Worm (Caenorhabditis elegans): ENCODE results near the gene nhr-214.
A peak's percentile ranks its signal among the peaks of the same experiment; 100 is the strongest.

The nhr-214 gene

DNA sequence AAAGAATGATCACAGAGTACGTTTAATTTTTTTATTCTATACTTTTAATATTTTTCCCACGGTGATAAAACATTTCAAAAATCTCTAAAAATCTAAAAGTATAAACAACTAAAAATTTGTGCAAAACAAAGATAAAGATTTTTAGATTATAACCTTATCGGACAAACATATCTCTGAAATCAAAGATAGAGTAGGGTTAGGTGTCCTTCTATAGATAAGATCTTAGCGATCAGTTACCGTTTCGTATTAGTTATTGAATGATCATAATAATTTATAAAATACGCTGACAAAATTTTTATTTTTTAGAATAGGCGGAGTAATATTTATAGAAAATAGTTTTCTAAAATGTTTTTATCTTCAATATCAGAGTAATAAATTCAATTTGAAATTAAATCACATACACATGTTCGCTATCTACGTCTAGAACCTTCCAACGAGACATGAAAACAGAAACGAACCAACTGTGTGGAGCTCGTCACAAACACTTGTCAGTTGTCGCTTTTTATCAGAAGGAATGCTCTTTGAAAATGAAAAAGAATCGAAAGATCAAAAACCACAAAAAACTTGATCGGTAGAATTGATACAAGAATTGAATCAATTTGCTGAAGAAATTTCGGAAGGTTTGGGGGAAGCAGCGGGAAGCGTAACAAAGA, 30.1 kb downstream of the nhr-214 start:
- TF ChIP-seq ceh-18 (tag; optimal IDR thresholded peaks at IDR 0.05) (peak; percentile 7), unc-55 (GFP tag; optimal IDR thresholded peaks at IDR 0.05) (peak; percentile 38), elt-2 (tag; optimal IDR thresholded peaks at IDR 0.05) (peak; percentile 89), C38D4.7 (GFP tag; optimal IDR thresholded peaks at IDR 0.05) (no peak), rnt-1 (tag; optimal IDR thresholded peaks at IDR 0.05) (peak; percentile 53)

DNA sequence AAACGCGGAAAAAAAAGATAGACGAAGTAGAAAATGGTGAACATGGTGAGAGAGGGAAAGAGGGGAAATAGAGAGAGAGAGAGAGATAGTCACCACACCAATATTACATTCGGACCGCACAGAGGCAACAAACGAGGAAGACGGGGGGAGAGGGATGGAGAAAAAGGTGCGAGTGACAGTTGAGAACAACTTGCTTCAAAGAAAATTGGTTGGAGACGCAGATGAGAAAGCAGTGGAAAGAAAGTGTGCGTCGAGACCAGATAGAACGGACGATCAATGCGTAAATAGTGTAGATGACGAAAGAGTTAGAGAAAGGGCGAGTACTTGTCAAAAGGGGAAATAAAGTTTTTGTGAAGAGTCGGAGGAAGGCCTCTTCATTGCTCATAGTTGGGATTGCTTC, 31.5 kb downstream of the nhr-214 start:
- peak; percentile 52 for TF ChIP-seq ceh-48 (tag; optimal IDR thresholded peaks at IDR 0.05)
- TF ChIP-seq nhr-232 (tag; optimal IDR thresholded peaks at IDR 0.05) = peak; percentile 3
- no peak for TF ChIP-seq T23F11.4 (GFP tag; optimal IDR thresholded peaks at IDR 0.05)
- no peak for TF ChIP-seq Y22D7AL.16 (tag; optimal IDR thresholded peaks at IDR 0.05)
- TF ChIP-seq hlh-30 (tag; optimal IDR thresholded peaks at IDR 0.05; ENCODE audit: insufficient read depth) = peak; percentile 48
- no peak for TF ChIP-seq odd-2 (tag; optimal IDR thresholded peaks at IDR 0.05)
- TF ChIP-seq unc-42 (tag; optimal IDR thresholded peaks at IDR 0.05) = peak; percentile 92
- no peak for TF ChIP-seq hlh-6 (tag; optimal IDR thresholded peaks at IDR 0.05)
- TF ChIP-seq lin-11 (tag; optimal IDR thresholded peaks at IDR 0.05) = no peak
- no peak for TF ChIP-seq pag-3 (tag; optimal IDR thresholded peaks at IDR 0.05; ENCODE audit: borderline replicate concordance)
- TF ChIP-seq hlh-8 (tag; optimal IDR thresholded peaks at IDR 0.05) = peak; percentile 56
- TF ChIP-seq mec-3 (tag; optimal IDR thresholded peaks at IDR 0.05; ENCODE audit: borderline replicate concordance) = no peak
- TF ChIP-seq sox-2 (GFP tag; IDR thresholded peaks at IDR 0.05) = peak; percentile 7; the same call in 1 of the 2 replicates
- TF ChIP-seq tbx-7 (tag; optimal IDR thresholded peaks at IDR 0.05) = no peak
- TF ChIP-seq fkh-10 (GFP tag; optimal IDR thresholded peaks at IDR 0.05) = no peak
- TF ChIP-seq pha-2 (tag; optimal IDR thresholded peaks at IDR 0.05) = peak; percentile 6
- no peak for TF ChIP-seq pax-1 (tag; optimal IDR thresholded peaks at IDR 0.05)
- no peak for TF ChIP-seq zip-5 (tag; optimal IDR thresholded peaks at IDR 0.05)
- peak; percentile 42 for TF ChIP-seq fkh-6 (tag; optimal IDR thresholded peaks at IDR 0.05)
- TF ChIP-seq ztf-16 (tag; optimal IDR thresholded peaks at IDR 0.05) = no peak
- peak; percentile 4 for TF ChIP-seq ceh-30 (tag; optimal IDR thresholded peaks at IDR 0.05)
- TF ChIP-seq unc-3 (GFP tag; conservative IDR thresholded peaks at IDR 0.05) = no peak
- no peak for TF ChIP-seq unc-3 (tag; optimal IDR thresholded peaks at IDR 0.05)
- TF ChIP-seq pha-4 (tag; optimal IDR thresholded peaks at IDR 0.05) = no peak
- no peak for TF ChIP-seq che-1 (tag; optimal IDR thresholded peaks at IDR 0.05)
- peak; percentile 34 for TF ChIP-seq F13H6.1 (tag; optimal IDR thresholded peaks at IDR 0.05)
- peak; percentile 1 for TF ChIP-seq ceh-22 (tag; optimal IDR thresholded peaks at IDR 0.05)
- peak; percentile 64 for TF ChIP-seq ceh-14 (tag; optimal IDR thresholded peaks at IDR 0.05)
- no peak for TF ChIP-seq gmeb-2 (tag; optimal IDR thresholded peaks at IDR 0.05)
- TF ChIP-seq rnt-1 (tag; optimal IDR thresholded peaks at IDR 0.05) = peak; percentile 46
- no peak for TF ChIP-seq ama-1 (optimal IDR thresholded peaks at IDR 0.05)
- peak; percentile 31 for TF ChIP-seq dmd-4 (tag; optimal IDR thresholded peaks at IDR 0.05; ENCODE audit: borderline replicate concordance)
- TF ChIP-seq ceh-34 (tag; optimal IDR thresholded peaks at IDR 0.05) = peak; percentile 71
- TF ChIP-seq sdc-2 (tag; optimal IDR thresholded peaks at IDR 0.05) = peak; percentile 75
- no peak for TF ChIP-seq hlh-15 (tag; optimal IDR thresholded peaks at IDR 0.05)
- no peak for TF ChIP-seq K02D7.2 (tag; optimal IDR thresholded peaks at IDR 0.05)
- no peak for TF ChIP-seq lim-6 (tag; optimal IDR thresholded peaks at IDR 0.05)
- TF ChIP-seq K09A11.1 (tag; optimal IDR thresholded peaks at IDR 0.05; ENCODE audit: insufficient read depth) = no peak
- TF ChIP-seq ceh-6 (GFP tag; optimal IDR thresholded peaks at IDR 0.05) = no peak
- TF ChIP-seq madf-2 (tag; optimal IDR thresholded peaks at IDR 0.05) = no peak
- TF ChIP-seq fax-1 (tag; optimal IDR thresholded peaks at IDR 0.05) = no peak
- peak; percentile 58 for TF ChIP-seq syd-9 (tag; optimal IDR thresholded peaks at IDR 0.05)
- peak; percentile 70 for TF ChIP-seq ceh-18 (tag; optimal IDR thresholded peaks at IDR 0.05)
- TF ChIP-seq tbx-2 (tag; optimal IDR thresholded peaks at IDR 0.05) = peak; percentile 89
- peak; percentile 5 for TF ChIP-seq ets-4 (tag; optimal IDR thresholded peaks at IDR 0.05)
- TF ChIP-seq ceh-2 (tag; optimal IDR thresholded peaks at IDR 0.05) = peak; percentile 55
- peak; percentile 2 for TF ChIP-seq npax-4 (tag; optimal IDR thresholded peaks at IDR 0.05)
- no peak for TF ChIP-seq C38D4.7 (GFP tag; optimal IDR thresholded peaks at IDR 0.05)
- no peak for TF ChIP-seq elt-4 (tag; optimal IDR thresholded peaks at IDR 0.05)
